Fruit fly (Drosophila melanogaster) whole organism, embryonic: ENCODE results near the gene Nagk.

Source experiments
- Ada2b ChIP-seq: fragments of 200-800 bp; sonication (Bioruptor generic); IDR thresholded peaks from 2 replicates; pipeline ENCODE4 v1.3.6; 2022; ENCODE audit warnings: missing biosample characterization, missing genetic modification characterization
- CG11504 ChIP-seq: fragments of 200-800 bp; sonication (Bioruptor generic); optimal IDR thresholded peaks from 3 replicates; lab custom pipeline; 2019; ENCODE audit warnings: missing biosample characterization, mild to moderate bottlenecking, missing genetic modification characterization, moderate library complexity
- CG12391 ChIP-seq: fragments of 200-800 bp; sonication (Bioruptor generic); optimal IDR thresholded peaks from 3 replicates; lab custom pipeline; 2018; ENCODE audit warnings: missing biosample characterization, mild to moderate bottlenecking, missing genetic modification characterization, moderate library complexity
- CG14441 ChIP-seq: fragments of 200-800 bp; sonication (Bioruptor generic); IDR thresholded peaks from 2 replicates; pipeline ENCODE4 v1.3.6; 2022; ENCODE audit warnings: missing biosample characterization, missing genetic modification characterization
- CG1647 ChIP-seq: fragments of 200-800 bp; sonication (Bioruptor generic); optimal IDR thresholded peaks from 3 replicates; lab custom pipeline; 2016; ENCODE audit warnings: missing biosample characterization, missing genetic modification characterization
- CG17359 ChIP-seq: fragments of 200-800 bp; sonication (Bioruptor generic); optimal IDR thresholded peaks from 3 replicates; lab custom pipeline; 2018; ENCODE audit warnings: missing biosample characterization, mild to moderate bottlenecking, missing genetic modification characterization, moderate library complexity
- CG18764 ChIP-seq: fragments of 200-800 bp; sonication (Bioruptor generic); optimal IDR thresholded peaks from 3 replicates; lab custom pipeline; 2016; ENCODE audit warnings: missing biosample characterization, missing genetic modification characterization
- CG2129 ChIP-seq: fragments of 200-800 bp; sonication (Bioruptor generic); IDR thresholded peaks from 2 replicates; pipeline ENCODE4 v1.3.6; 2022; ENCODE audit warnings: missing biosample characterization, missing genetic modification characterization; ENCODE audit not compliant: partially characterized antibody
- CG30020 ChIP-seq: fragments of 200-800 bp; optimal IDR thresholded peaks from 2 replicates; lab custom pipeline; 2019; ENCODE audit warnings: missing biosample characterization, mild to moderate bottlenecking, missing genetic modification characterization, moderate library complexity
- CG3407 ChIP-seq: fragments of 200-800 bp; sonication (Bioruptor generic); optimal IDR thresholded peaks from 2 replicates; lab custom pipeline; 2018; ENCODE audit warnings: missing biosample characterization, mild to moderate bottlenecking, missing genetic modification characterization
- CG3726 ChIP-seq: fragments of 200-800 bp; sonication (Bioruptor generic); IDR thresholded peaks from 3 replicates; pipeline ENCODE4, ENCODE4 v1.3.6; 2022; ENCODE audit warnings: missing biosample characterization, missing genetic modification characterization
- CG3995 ChIP-seq: fragments of 200-800 bp; sonication (Bioruptor generic); optimal IDR thresholded peaks from 3 replicates; lab custom pipeline; 2016; ENCODE audit warnings: missing biosample characterization, missing genetic modification characterization
- CG4328 ChIP-seq: fragments of 200-800 bp; sonication (Bioruptor generic); optimal IDR thresholded peaks from 3 replicates; lab custom pipeline; 2017; ENCODE audit warnings: missing biosample characterization, missing genetic modification reagents, missing genetic modification characterization
- CG4360 ChIP-seq: fragments of 200-800 bp; sonication (Bioruptor generic); IDR thresholded peaks from 2 replicates; pipeline ENCODE4 v1.3.6; 2022; ENCODE audit warnings: missing biosample characterization, missing genetic modification characterization
- CG4404 ChIP-seq: fragments of 200-800 bp; sonication (Bioruptor generic); IDR thresholded peaks from 2 replicates; pipeline ENCODE4 v1.3.6; 2022; ENCODE audit warnings: missing biosample characterization, missing genetic modification characterization
- CG5180 ChIP-seq: fragments of 200-800 bp; sonication (Bioruptor generic); optimal IDR thresholded peaks from 3 replicates; lab custom pipeline; 2017; ENCODE audit warnings: missing biosample characterization, missing genetic modification characterization, mild to moderate bottlenecking, moderate library complexity, missing genetic modification reagents
- CG6683 ChIP-seq: fragments of 200-800 bp; sonication (Bioruptor generic); optimal IDR thresholded peaks from 2 replicates; lab custom pipeline; 2017; ENCODE audit warnings: missing biosample characterization, mild to moderate bottlenecking, missing genetic modification characterization, missing genetic modification reagents
- CG8478 ChIP-seq: fragments of >200 bp; optimal IDR thresholded peaks from 2 replicates; lab custom pipeline; 2018
- CG9932 ChIP-seq: fragments of 200-800 bp; sonication (Bioruptor generic); IDR thresholded peaks from 2 replicates; pipeline ENCODE4 v1.3.6; 2022; ENCODE audit warnings: missing biosample characterization, missing genetic modification characterization
- Camta ChIP-seq: fragments of 200-800 bp; sonication (Bioruptor generic); optimal IDR thresholded peaks from 2 replicates; lab custom pipeline; 2016; ENCODE audit warnings: missing biosample characterization, missing genetic modification characterization
- Dad ChIP-seq: fragments of 200-800 bp; sonication (Bioruptor generic); optimal IDR thresholded peaks from 3 replicates; lab custom pipeline; 2016; ENCODE audit warnings: missing biosample characterization, missing genetic modification characterization
- Ets97D ChIP-seq: fragments of 200-800 bp; sonication (Bioruptor generic); optimal IDR thresholded peaks from 3 replicates; lab custom pipeline; 2016; ENCODE audit warnings: missing biosample characterization, missing genetic modification characterization
- Lhr ChIP-seq: fragments of 200-800 bp; sonication (Bioruptor generic); optimal IDR thresholded peaks from 3 replicates; lab custom pipeline; 2017; ENCODE audit warnings: mild to moderate bottlenecking, missing biosample characterization, missing genetic modification reagents, missing genetic modification characterization
- Mes4 ChIP-seq: fragments of 200-800 bp; sonication (Bioruptor generic); optimal IDR thresholded peaks from 2 replicates; lab custom pipeline; 2016; ENCODE audit warnings: missing biosample characterization, missing genetic modification characterization
- NFAT ChIP-seq: fragments of 200-800 bp; sonication (Bioruptor generic); IDR thresholded peaks from 2 replicates; pipeline ENCODE4 v1.3.6; 2022; ENCODE audit warnings: missing biosample characterization, missing genetic modification characterization
- Opbp ChIP-seq: fragments of 200-800 bp; sonication (Bioruptor generic); IDR thresholded peaks from 3 replicates; pipeline ENCODE4 v1.3.6; 2022; ENCODE audit warnings: missing biosample characterization, missing genetic modification characterization; ENCODE audit not compliant: partially characterized antibody
- Optix ChIP-seq: fragments of 200-800 bp; sonication (Bioruptor generic); IDR thresholded peaks from 3 replicates; pipeline ENCODE4 v1.3.6; 2022; ENCODE audit warnings: missing biosample characterization, missing genetic modification characterization
- Spps ChIP-seq: fragments of 200-800 bp; sonication (Bioruptor generic); optimal IDR thresholded peaks from 2 replicates; lab custom pipeline; 2018; ENCODE audit warnings: missing biosample characterization, mild to moderate bottlenecking, missing genetic modification characterization
- Stat92E ChIP-seq, 3 experiments: fragments of >200 bp in 2 of 3; fragments of 200-800 bp in 1 of 3; sonication (Bioruptor generic) in 1 of 3; optimal IDR thresholded peaks; 2 replicates each; lab custom pipeline; 2017 to 2019; ENCODE audit warnings: missing biosample characterization in 3 of 3, missing genetic modification characterization in 3 of 3, mild to moderate bottlenecking in 1 of 3, moderate library complexity in 1 of 3
- al ChIP-seq: fragments of 200-800 bp; sonication (Bioruptor generic); IDR thresholded peaks from 2 replicates; pipeline ENCODE4 v1.3.6; 2022; ENCODE audit warnings: missing biosample characterization, missing genetic modification characterization
- amos ChIP-seq: fragments of 200-800 bp; sonication (Bioruptor generic); IDR thresholded peaks from 2 replicates; pipeline ENCODE4 v1.3.6; 2022; ENCODE audit warnings: missing biosample characterization, missing genetic modification characterization; ENCODE audit not compliant: partially characterized antibody
- az2 ChIP-seq: fragments of 200-800 bp; sonication (Bioruptor generic); optimal IDR thresholded peaks from 3 replicates; lab custom pipeline; 2016; ENCODE audit warnings: missing biosample characterization, missing genetic modification characterization
- bbx ChIP-seq: fragments of 200-800 bp; sonication (Bioruptor generic); IDR thresholded peaks from 2 replicates; pipeline ENCODE4 v1.3.6; 2022; ENCODE audit warnings: missing biosample characterization, missing genetic modification characterization; ENCODE audit not compliant: partially characterized antibody
- cato ChIP-seq: fragments of 200-800 bp; sonication (Bioruptor generic); optimal IDR thresholded peaks from 2 replicates; lab custom pipeline; 2016; ENCODE audit warnings: missing biosample characterization, missing genetic modification characterization, borderline replicate concordance
- corto ChIP-seq: fragments of 200-800 bp; sonication (Bioruptor generic); optimal IDR thresholded peaks from 2 replicates; lab custom pipeline; 2016; ENCODE audit warnings: missing biosample characterization, mild to moderate bottlenecking, missing genetic modification characterization, moderate library complexity
- disco-r ChIP-seq: fragments of 200-800 bp; sonication (Bioruptor generic); optimal IDR thresholded peaks from 2 replicates; lab custom pipeline; 2016; ENCODE audit warnings: missing biosample characterization, missing genetic modification characterization
- esg ChIP-seq: fragments of 200-800 bp; sonication (Bioruptor generic); conservative IDR thresholded peaks from 2 replicates; pipeline ENCODE4 v1.3.6; 2022; ENCODE audit warnings: missing biosample characterization, missing genetic modification characterization
- fd96Cb ChIP-seq: fragments of 200-800 bp; sonication (Bioruptor generic); optimal IDR thresholded peaks from 2 replicates; lab custom pipeline; 2018; ENCODE audit warnings: missing biosample characterization, mild to moderate bottlenecking, missing genetic modification characterization, moderate library complexity
- fru ChIP-seq: fragments of >200 bp; optimal IDR thresholded peaks from 2 replicates; lab custom pipeline; 2017
- gem ChIP-seq: fragments of 200-800 bp; sonication (Bioruptor generic); optimal IDR thresholded peaks from 2 replicates; lab custom pipeline; 2019; ENCODE audit warnings: missing biosample characterization, mild to moderate bottlenecking, missing genetic modification characterization, moderate library complexity
- gfzf ChIP-seq: fragments of 200-800 bp; sonication (Bioruptor generic); optimal IDR thresholded peaks from 2 replicates; lab custom pipeline; 2016; ENCODE audit warnings: missing biosample characterization, mild to moderate bottlenecking, missing genetic modification characterization, moderate library complexity
- ind ChIP-seq: fragments of 200-800 bp; sonication (Bioruptor generic); optimal IDR thresholded peaks from 3 replicates; lab custom pipeline; 2016; ENCODE audit warnings: missing biosample characterization, missing genetic modification characterization
- ken ChIP-seq: fragments of 200-800 bp; sonication (Bioruptor generic); IDR thresholded peaks from 3 replicates; pipeline ENCODE4 v1.3.6; 2022; ENCODE audit warnings: missing biosample characterization, missing genetic modification characterization
- nmo ChIP-seq: fragments of 200-800 bp; sonication (Bioruptor generic); optimal IDR thresholded peaks from 2 replicates; lab custom pipeline; 2018; ENCODE audit warnings: missing biosample characterization, mild to moderate bottlenecking, missing genetic modification characterization, moderate library complexity
- odd ChIP-seq: fragments of 200-800 bp; sonication (Bioruptor generic); optimal IDR thresholded peaks from 2 replicates; lab custom pipeline; 2017; ENCODE audit warnings: missing biosample characterization, mild to moderate bottlenecking, missing genetic modification characterization
- pfk ChIP-seq: fragments of 200-800 bp; sonication (Bioruptor generic); optimal IDR thresholded peaks from 2 replicates; lab custom pipeline; 2018; ENCODE audit warnings: missing biosample characterization, mild to moderate bottlenecking, missing genetic modification characterization, moderate library complexity
- pnt ChIP-seq: fragments of 200-800 bp; sonication (Bioruptor generic); optimal IDR thresholded peaks from 3 replicates; lab custom pipeline; 2016; ENCODE audit warnings: missing biosample characterization, missing genetic modification characterization
- tio ChIP-seq: fragments of 200-800 bp; sonication (Bioruptor generic); optimal IDR thresholded peaks from 2 replicates; lab custom pipeline; 2017; ENCODE audit warnings: missing biosample characterization, missing genetic modification characterization, inconsistent platforms
- trem ChIP-seq: fragments of 200-800 bp; optimal IDR thresholded peaks from 3 replicates; lab custom pipeline; 2019; ENCODE audit warnings: missing biosample characterization, mild to moderate bottlenecking, missing genetic modification characterization, moderate library complexity

Nagk gene

dm6 chr3R:15356645-15357431, 13.8 kb upstream of the Nagk start, which contains the start of the genes Atg4b and Hibch (continued):
- TF ChIP-seq NFAT (peak; percentile 82), CG3407 (GFP tag; lab: Kevin White, UChicago) (peak; percentile 58), CG14441 (GFP tag; lab: Robert Waterston, UW) (peak; percentile 78), nmo (peak; percentile 79), pnt (GFP tag; lab: Kevin White, UChicago) (peak; percentile 41), CG12391 (tag; lab: Kevin White, UChicago) (peak; percentile 90), fru (lab: Kevin White, UChicago) (no peak), amos (GFP tag; lab: Robert Waterston, UW) (peak; percentile 41; the same call in 1 of the 2 replicates), Camta (no peak), corto (no peak), trem (tag; lab: Kevin White, UChicago) (peak; percentile 87), CG4328 (peak; percentile 79), odd (GFP tag; lab: Kevin White, UChicago) (peak; percentile 70), tio (no peak), bbx (GFP tag; lab: Robert Waterston, UW) (peak; percentile 39; the same call in 1 of the 2 replicates), Mes4 (GFP tag; lab: Kevin White, UChicago) (no peak), ken (GFP tag; lab: Robert Waterston, UW) (peak; percentile 78; the same call in 2 of the 3 replicates), CG6683 (GFP tag; lab: Kevin White, UChicago) (peak; percentile 68), Lhr (GFP tag; lab: Kevin White, UChicago) (peak; percentile 43), gfzf (GFP tag; lab: Kevin White, UChicago) (no peak), Ets97D (GFP tag; lab: Kevin White, UChicago) (peak; percentile 8), Ada2b (peak; percentile 79), fd96Cb (tag; lab: Kevin White, UChicago) (peak; percentile 82), CG11504 (tag; lab: Kevin White, UChicago) (no peak), CG9932 (GFP tag; lab: Robert Waterston, UW) (peak; percentile 94), az2 (GFP tag; lab: Kevin White, UChicago) (peak; percentile 82), CG5180 (GFP tag; lab: Kevin White, UChicago) (no peak), CG2129 (GFP tag; lab: Robert Waterston, UW) (no peak), Optix (GFP tag; lab: Robert Waterston, UW) (no peak), Dad (no peak), disco-r (no peak), Stat92E (GFP tag; optimal IDR thresholded peaks at IDR 0.05; lab: Kevin White, UChicago) (peak in 1 of 3 experiments; percentile 57), Opbp (GFP tag; lab: Robert Waterston, UW) (no peak), Spps (tag; lab: Kevin White, UChicago) (peak; percentile 65), CG4360 (no peak), gem (tag; lab: Kevin White, UChicago) (peak; percentile 92), al (peak; percentile 78), CG18764 (GFP tag; lab: Kevin White, UChicago) (peak; percentile 73), CG4404 (GFP tag; lab: Robert Waterston, UW) (peak; percentile 87), CG3995 (GFP tag; lab: Kevin White, UChicago) (peak; percentile 57), CG3726 (GFP tag; lab: Robert Waterston, UW) (peak; percentile 69; the same call in 2 of the 3 replicates), ind (GFP tag; lab: Kevin White, UChicago) (peak; percentile 87), esg (peak; percentile 76), CG17359 (tag; lab: Kevin White, UChicago) (peak; percentile 83), cato (peak; percentile 58), CG1647 (GFP tag; lab: Kevin White, UChicago) (peak; percentile 8), CG30020 (peak; percentile 79), pfk (GFP tag; lab: Kevin White, UChicago) (peak; percentile 47), CG8478 (lab: Kevin White, UChicago) (peak; percentile 77)
